Worm (Caenorhabditis elegans) whole organism, late embryonic: Measurements from ENCODE around the gene M02D8.5.
"Not testable (repeated sequence)": the region's sequence is repeated elsewhere in the genome, so short reads cannot be mapped to it uniquely, and the experiment has no call there.

Experiments
- F13H6.1 ChIP-seq: sonication (generic microtip); optimal IDR thresholded peaks from 2 replicates; lab custom pipeline; 2016; ENCODE audit warnings: missing genetic modification characterization, missing compliant biosample characterization
- K02D7.2 ChIP-seq: sonication (generic microtip); optimal IDR thresholded peaks from 2 replicates; lab custom pipeline; 2017; ENCODE audit warnings: mild to moderate bottlenecking, missing genetic modification characterization, missing compliant biosample characterization
- Y22D7AL.16 ChIP-seq: sonication (generic microtip); optimal IDR thresholded peaks from 2 replicates; lab custom pipeline; 2016; ENCODE audit warnings: missing genetic modification characterization, missing compliant biosample characterization
- ceh-14 ChIP-seq: sonication (generic microtip); optimal IDR thresholded peaks from 2 replicates; lab custom pipeline; 2016; ENCODE audit warnings: missing genotype, missing genetic modification characterization, missing compliant biosample characterization
- ceh-9 ChIP-seq: sonication (generic microtip); optimal IDR thresholded peaks from 2 replicates; lab custom pipeline; 2016; ENCODE audit warnings: mild to moderate bottlenecking, missing genetic modification characterization, inconsistent platforms, missing compliant biosample characterization
- che-1 ChIP-seq: sonication (generic microtip); optimal IDR thresholded peaks from 2 replicates; lab custom pipeline; 2016; ENCODE audit warnings: mild to moderate bottlenecking, missing genetic modification characterization, missing compliant biosample characterization
- ets-4 ChIP-seq: sonication (generic microtip); optimal IDR thresholded peaks from 2 replicates; lab custom pipeline; 2016; ENCODE audit warnings: missing genetic modification characterization, missing compliant biosample characterization
- hlh-6 ChIP-seq: sonication (generic microtip); optimal IDR thresholded peaks from 2 replicates; lab custom pipeline; 2016; ENCODE audit warnings: missing genotype, missing genetic modification characterization, missing compliant biosample characterization
- lin-11 ChIP-seq: fragments of 200-800 bp; sonication (Bioruptor generic); optimal IDR thresholded peaks from 2 replicates; lab custom pipeline; 2018; ENCODE audit warnings: mild to moderate bottlenecking, missing genetic modification characterization, missing compliant biosample characterization
- nhr-11 ChIP-seq: fragments of 150-350 bp; optimal IDR thresholded peaks from 2 replicates; lab custom pipeline; 2014; ENCODE audit warnings: missing biosample characterization, missing genetic modification characterization
- tbx-2 ChIP-seq: sonication (generic microtip); optimal IDR thresholded peaks from 2 replicates; lab custom pipeline; 2016; ENCODE audit warnings: missing genetic modification characterization, missing compliant biosample characterization
- unc-55 ChIP-seq: sonication (generic microtip); optimal IDR thresholded peaks from 2 replicates; lab custom pipeline; 2017; ENCODE audit warnings: missing biosample characterization, missing genetic modification reagents, missing genetic modification characterization

DNA sequence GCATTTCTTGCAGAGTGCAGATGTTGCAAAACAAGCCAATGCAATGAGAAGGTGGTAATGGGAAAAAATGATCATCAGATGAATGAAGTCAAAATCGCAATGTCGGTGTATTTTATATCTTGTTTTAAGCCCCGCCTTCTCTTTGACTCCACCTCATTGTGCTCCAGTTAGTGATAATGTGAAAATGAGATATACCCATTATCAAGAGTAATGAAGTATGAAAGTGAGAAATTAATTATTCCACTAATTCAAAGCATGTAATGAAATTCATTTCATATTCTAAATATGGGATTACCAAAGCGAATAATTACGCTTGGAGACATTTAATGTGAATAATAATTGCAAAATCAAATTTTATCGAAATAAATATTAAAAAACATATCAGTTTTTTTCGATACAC, 29.6 kb downstream of the M02D8.5 start, which contains the start of gene M02D8.6:
- not testable (repeated sequence) for TF ChIP-seq ceh-9 (tag; lab: Kevin White, UChicago); lin-11 (tag; lab: Kevin White, UChicago); che-1 (tag; lab: Kevin White, UChicago); hlh-6 (tag; lab: Kevin White, UChicago); K02D7.2 (tag; lab: Kevin White, UChicago); unc-55 (GFP tag; lab: Kevin White, UChicago); nhr-11; tbx-2 (tag; lab: Kevin White, UChicago); ceh-14 (tag; lab: Kevin White, UChicago); ets-4 (tag; lab: Kevin White, UChicago); F13H6.1 (tag; lab: Kevin White, UChicago); Y22D7AL.16 (tag; lab: Kevin White, UChicago)
